Worm (Caenorhabditis elegans) whole organism, L1 larva: ENCODE data around the gene T01B7.5.
A peak's percentile ranks its signal among the peaks of the same experiment; 100 is the strongest.

ENCODE experiments used
- C04F5.9 ChIP-seq: sonication (generic microtip); optimal IDR thresholded peaks from 2 replicates; lab custom pipeline; 2016; ENCODE audit warnings: missing genetic modification characterization, missing compliant biosample characterization
- F16B12.6 ChIP-seq: fragments of 150-350 bp; optimal IDR thresholded peaks from 2 replicates; lab custom pipeline; 2014; ENCODE audit warnings: missing biosample characterization, missing genetic modification characterization
- aha-1 ChIP-seq: fragments of 150-350 bp; optimal IDR thresholded peaks from 2 replicates; lab custom pipeline; 2014; ENCODE audit warnings: missing biosample characterization, missing genetic modification characterization
- alr-1 ChIP-seq: fragments of 200-800 bp; sonication (Bioruptor generic); optimal IDR thresholded peaks from 2 replicates; lab custom pipeline; 2018; ENCODE audit warnings: borderline replicate concordance, mild to moderate bottlenecking, missing genetic modification characterization, missing compliant biosample characterization
- ama-1 ChIP-seq: fragments of 150-350 bp; optimal IDR thresholded peaks from 2 replicates; lab custom pipeline; 2014
- ceh-63 ChIP-seq: fragments of 200-800 bp; sonication (Bioruptor generic); optimal IDR thresholded peaks from 2 replicates; lab custom pipeline; 2018; ENCODE audit warnings: mild to moderate bottlenecking, missing genetic modification characterization, missing compliant biosample characterization
- ces-1 ChIP-seq: fragments of 150-350 bp; optimal IDR thresholded peaks from 2 replicates; lab custom pipeline; 2014; ENCODE audit warnings: missing biosample characterization, missing genetic modification reagents, missing genetic modification characterization
- dpl-1 ChIP-seq, 3 experiments: fragments of 150-350 bp in 2 of 3; sonication (generic microtip) in 1 of 3; optimal IDR thresholded peaks; 2 replicates each; lab custom pipeline; 2014 to 2017; ENCODE audit warnings: missing biosample characterization in 3 of 3, missing genetic modification characterization in 3 of 3, missing genetic modification reagents in 3 of 3
- efl-3 ChIP-seq: fragments of 200-800 bp; sonication (Bioruptor generic); optimal IDR thresholded peaks from 2 replicates; lab custom pipeline; 2018; ENCODE audit warnings: mild to moderate bottlenecking, missing genetic modification characterization, missing compliant biosample characterization
- elt-2 ChIP-seq: sonication (generic microtip); optimal IDR thresholded peaks from 2 replicates; lab custom pipeline; 2016; ENCODE audit warnings: missing genetic modification characterization, mild to moderate bottlenecking, inconsistent platforms, missing compliant biosample characterization, missing genetic modification reagents
- elt-3 ChIP-seq, 6 experiments: fragments of 150-350 bp in 1 of 6; sonication (generic microtip); optimal IDR thresholded peaks; 2 replicates each; lab custom pipeline; 2017 to 2018; ENCODE audit warnings: missing biosample characterization in 6 of 6, missing genetic modification characterization in 6 of 6, inconsistent platforms in 1 of 6
- ets-5 ChIP-seq: fragments of 200-800 bp; sonication (Bioruptor generic); IDR thresholded peaks from 2 replicates; pipeline ENCODE4 v1.3.6; 2022; ENCODE audit warnings: missing genetic modification characterization, missing compliant biosample characterization
- fkh-10 ChIP-seq: sonication (generic microtip); optimal IDR thresholded peaks from 2 replicates; lab custom pipeline; 2017; ENCODE audit warnings: missing biosample characterization, missing genetic modification reagents, missing genetic modification characterization
- fkh-4 ChIP-seq: sonication (generic microtip); optimal IDR thresholded peaks from 2 replicates; lab custom pipeline; 2016; ENCODE audit warnings: missing compliant biosample characterization, missing genetic modification characterization, borderline replicate concordance
- fos-1 ChIP-seq: fragments of 150-350 bp; optimal IDR thresholded peaks from 2 replicates; lab custom pipeline; 2014; ENCODE audit warnings: missing biosample characterization, missing genetic modification characterization
- grh-1 ChIP-seq: fragments of 200-800 bp; sonication (Bioruptor generic); IDR thresholded peaks from 2 replicates; pipeline ENCODE4 v1.3.6; 2022; ENCODE audit warnings: missing genetic modification reagents, missing genetic modification characterization, missing compliant biosample characterization
- hpl-2 ChIP-seq: fragments of 150-350 bp; optimal IDR thresholded peaks from 2 replicates; lab custom pipeline; 2014; ENCODE audit warnings: missing biosample characterization, missing genetic modification reagents, missing genetic modification characterization
- isw-1 ChIP-seq: fragments of 200-800 bp; sonication (Bioruptor generic); IDR thresholded peaks from 2 replicates; pipeline ENCODE4 v1.3.6; 2022; ENCODE audit warnings: missing genetic modification characterization, missing compliant biosample characterization
- jun-1 ChIP-seq: fragments of 150-350 bp; optimal IDR thresholded peaks from 2 replicates; lab custom pipeline; 2014; ENCODE audit warnings: missing biosample characterization, missing genetic modification reagents, missing genetic modification characterization
- lin-13 ChIP-seq: fragments of 150-350 bp; optimal IDR thresholded peaks from 2 replicates; lab custom pipeline; 2014; ENCODE audit warnings: missing biosample characterization, missing genetic modification reagents, missing genetic modification characterization
- lin-14 ChIP-seq: fragments of 200-800 bp; sonication (Bioruptor generic); optimal IDR thresholded peaks from 2 replicates; lab custom pipeline; 2018; ENCODE audit warnings: mild to moderate bottlenecking, missing genetic modification characterization, moderate library complexity, missing compliant biosample characterization
- lin-15B ChIP-seq: fragments of 150-350 bp; sonication (generic microtip); optimal IDR thresholded peaks from 3 replicates; lab custom pipeline; 2014; ENCODE audit warnings: missing biosample characterization, missing genetic modification characterization
- lin-35 ChIP-seq, 2 experiments: fragments of 150-350 bp; optimal IDR thresholded peaks; 2 replicates each; lab custom pipeline; 2014; ENCODE audit warnings: missing biosample characterization in 2 of 2, missing genetic modification characterization in 2 of 2, missing genetic modification reagents in 2 of 2
- lin-39 ChIP-seq: fragments of 150-350 bp; optimal IDR thresholded peaks from 2 replicates; lab custom pipeline; 2014; ENCODE audit warnings: missing biosample characterization, missing genetic modification reagents, missing genetic modification characterization
- mab-9 ChIP-seq: fragments of 200-800 bp; sonication (Bioruptor generic); IDR thresholded peaks from 2 replicates; pipeline ENCODE4 v1.3.6; 2022; ENCODE audit warnings: missing genetic modification reagents, missing genetic modification characterization, missing compliant biosample characterization
- mef-2 ChIP-seq: fragments of 150-350 bp; optimal IDR thresholded peaks from 2 replicates; lab custom pipeline; 2014; ENCODE audit warnings: missing biosample characterization, missing genetic modification characterization
- nhr-11 ChIP-seq: fragments of 150-350 bp; optimal IDR thresholded peaks from 2 replicates; lab custom pipeline; 2014; ENCODE audit warnings: missing biosample characterization, missing genetic modification characterization
- nhr-12 ChIP-seq: sonication (generic microtip); optimal IDR thresholded peaks from 2 replicates; lab custom pipeline; 2017; ENCODE audit warnings: missing biosample characterization, missing genetic modification characterization
- nhr-19 ChIP-seq: fragments of 200-800 bp; sonication (Bioruptor generic); conservative IDR thresholded peaks from 2 replicates; pipeline ENCODE4 v1.3.6; 2022; ENCODE audit warnings: missing genetic modification characterization, missing compliant biosample characterization
- nhr-28 ChIP-seq: fragments of 150-350 bp; optimal IDR thresholded peaks from 2 replicates; lab custom pipeline; 2014; ENCODE audit warnings: missing biosample characterization, missing genetic modification characterization
- nhr-71 ChIP-seq: sonication (generic microtip); optimal IDR thresholded peaks from 2 replicates; lab custom pipeline; 2016; ENCODE audit warnings: mild to moderate bottlenecking, missing genetic modification characterization, moderate library complexity, missing compliant biosample characterization
- nhr-85 ChIP-seq: sonication (generic microtip); peaks from one replicate; lab custom pipeline; 2016; ENCODE audit warnings: missing genetic modification characterization, inconsistent platforms, missing compliant biosample characterization
- pag-3 ChIP-seq: sonication (generic microtip); optimal IDR thresholded peaks from 2 replicates; lab custom pipeline; 2017; ENCODE audit warnings: missing genetic modification characterization, mild to moderate bottlenecking, missing compliant biosample characterization, antibody characterized with exemption, borderline replicate concordance; ENCODE audit not compliant: insufficient read depth
- snpc-4 ChIP-seq: fragments of 150-350 bp; optimal IDR thresholded peaks from 2 replicates; lab custom pipeline; 2014; ENCODE audit warnings: missing biosample characterization, missing genetic modification characterization
- sox-4 ChIP-seq: sonication (generic microtip); optimal IDR thresholded peaks from 2 replicates; lab custom pipeline; 2016; ENCODE audit warnings: missing genetic modification characterization, missing compliant biosample characterization
- sptf-1 ChIP-seq: fragments of 150-350 bp; optimal IDR thresholded peaks from 2 replicates; lab custom pipeline; 2014; ENCODE audit warnings: missing biosample characterization, missing genetic modification characterization
- tlp-1 ChIP-seq: fragments of 150-350 bp; optimal IDR thresholded peaks from 2 replicates; lab custom pipeline; 2014; ENCODE audit warnings: missing biosample characterization, missing genetic modification characterization
- unc-30 ChIP-seq: sonication (generic microtip); optimal IDR thresholded peaks from 2 replicates; lab custom pipeline; 2017; ENCODE audit warnings: missing biosample characterization, missing genetic modification characterization
- xbp-1 ChIP-seq: sonication (generic microtip); optimal IDR thresholded peaks from 2 replicates; lab custom pipeline; 2016; ENCODE audit warnings: missing genetic modification characterization, missing compliant biosample characterization
- zag-1 ChIP-seq: fragments of 150-350 bp; optimal IDR thresholded peaks from 2 replicates; lab custom pipeline; 2014; ENCODE audit warnings: missing biosample characterization, missing genetic modification characterization
- ztf-11 ChIP-seq, 2 experiments: sonication (generic microtip); optimal IDR thresholded peaks; 2 replicates each; lab custom pipeline; 2016 to 2017; ENCODE audit warnings: missing genetic modification characterization in 2 of 2, missing biosample characterization in 1 of 2, missing compliant biosample characterization in 1 of 2

T01B7.5 gene

DNA sequence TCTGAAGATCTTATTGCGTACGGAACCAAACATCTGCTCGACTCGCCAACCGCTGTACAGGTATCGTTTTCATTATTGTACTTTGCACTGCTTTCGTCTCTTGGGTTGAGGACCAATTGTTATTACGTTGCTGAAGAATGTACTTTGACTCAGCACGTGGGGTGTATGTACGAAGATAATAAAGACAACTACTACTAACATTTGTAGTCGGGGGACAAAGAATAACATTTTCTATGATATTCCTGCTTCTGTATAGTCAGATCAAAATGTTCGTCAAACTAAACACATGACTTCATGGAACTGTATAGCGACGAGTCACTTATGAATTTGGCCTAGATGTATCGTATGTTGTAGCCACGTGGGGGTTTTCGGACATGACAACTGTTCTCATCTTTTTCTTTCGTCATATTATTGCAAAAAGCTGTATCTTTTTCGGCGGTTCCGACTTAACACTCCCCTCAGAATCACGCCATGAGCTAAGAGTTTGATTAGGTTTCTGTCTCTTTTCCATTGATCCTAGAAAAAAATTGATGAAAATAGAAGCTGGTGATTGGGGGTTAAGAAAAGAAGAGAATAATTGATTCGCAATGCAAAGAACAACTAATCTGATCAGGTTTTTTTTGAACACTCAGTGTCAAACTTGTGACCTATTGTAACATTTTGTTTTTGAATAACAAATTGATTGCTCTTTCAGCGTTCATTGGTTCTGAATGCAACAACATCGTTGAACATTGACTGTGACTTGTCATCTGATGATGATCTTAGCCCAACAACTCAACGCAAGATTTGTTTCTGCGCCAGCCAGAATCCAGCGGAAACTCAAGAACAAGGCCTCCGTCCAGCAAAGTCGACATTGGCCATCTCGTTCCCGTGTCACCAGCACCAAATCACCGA is 28.2 kb downstream of the T01B7.5 start (continued):
- 0 out of 2 replicates have a peak, but pooled peaks have one; percentile 24 for TF ChIP-seq grh-1 (GFP tag; lab: Robert Waterston, UW)
- peak in 1 of 6 experiments; percentile 59 for TF ChIP-seq elt-3 (tag; optimal IDR thresholded peaks at IDR 0.05; lab: Kevin White, UChicago)
- TF ChIP-seq lin-13 = peak; percentile 31
- no peak for TF ChIP-seq elt-2 (tag; lab: Kevin White, UChicago)
- TF ChIP-seq lin-14 (GFP tag; lab: Kevin White, UChicago) = peak; percentile 36
- no peak for TF ChIP-seq F16B12.6 (tag; lab: Kevin White, UChicago)
- peak; percentile 62 for TF ChIP-seq nhr-71 (tag; lab: Kevin White, UChicago)
- TF ChIP-seq hpl-2 = no peak
- no peak for TF ChIP-seq tlp-1 (tag; lab: Kevin White, UChicago)
- no peak for TF ChIP-seq fos-1 (tag; lab: Kevin White, UChicago)
- no peak for TF ChIP-seq dpl-1 (GFP tag; optimal IDR thresholded peaks at IDR 0.05; lab: Kevin White, UChicago)
- TF ChIP-seq sptf-1 (tag; lab: Kevin White, UChicago) = no peak
- no peak for TF ChIP-seq sox-4
- TF ChIP-seq nhr-12 (tag; lab: Kevin White, UChicago) = no peak
- TF ChIP-seq C04F5.9 (tag; lab: Kevin White, UChicago) = no peak
- no peak for TF ChIP-seq lin-15B (tag; lab: Kevin White, UChicago)
- TF ChIP-seq ama-1 (lab: Kevin White, UChicago) = no peak
- no peak for TF ChIP-seq fkh-4 (tag; lab: Kevin White, UChicago)
- no peak for TF ChIP-seq jun-1 (tag; lab: Kevin White, UChicago)
- TF ChIP-seq lin-35 (GFP tag; optimal IDR thresholded peaks at IDR 0.05; lab: Kevin White, UChicago) = peak in 1 of 2 experiments; percentile 55
- TF ChIP-seq xbp-1 (tag; lab: Kevin White, UChicago) = no peak
- no peak for TF ChIP-seq lin-39 (tag; lab: Kevin White, UChicago)
- TF ChIP-seq nhr-85 = peak; percentile 79
- TF ChIP-seq nhr-11 (tag; lab: Kevin White, UChicago) = no peak
- no peak for TF ChIP-seq snpc-4 (tag; lab: Kevin White, UChicago)
- TF ChIP-seq efl-3 = no peak
- TF ChIP-seq pag-3 (tag; lab: Kevin White, UChicago) = no peak
- no peak for TF ChIP-seq unc-30
- peak; percentile 90 for TF ChIP-seq nhr-19 (GFP tag; lab: Robert Waterston, UW)
- no peak for TF ChIP-seq mab-9 (GFP tag; lab: Robert Waterston, UW)
- TF ChIP-seq ces-1 (GFP tag; lab: Kevin White, UChicago) = no peak
- no peak for TF ChIP-seq ceh-63 (GFP tag; lab: Kevin White, UChicago)
- TF ChIP-seq nhr-28 (tag; lab: Kevin White, UChicago) = no peak
- TF ChIP-seq aha-1 = no peak
- no peak for TF ChIP-seq zag-1 (tag; lab: Kevin White, UChicago)
- no peak for TF ChIP-seq alr-1 (tag; lab: Kevin White, UChicago)
- no peak for TF ChIP-seq fkh-10 (GFP tag; lab: Kevin White, UChicago)
- TF ChIP-seq ets-5 (GFP tag; lab: Robert Waterston, UW) = no peak
- TF ChIP-seq isw-1 (GFP tag; lab: Robert Waterston, UW) = no peak
- TF ChIP-seq mef-2 (tag; lab: Kevin White, UChicago) = no peak
- no peak for TF ChIP-seq ztf-11 (tag; optimal IDR thresholded peaks at IDR 0.05; lab: Kevin White, UChicago)
